Worm (Caenorhabditis elegans): ENCODE results near the gene srx-95.

The srx-95 gene

ce11 chrII:6721581-6721980 lies 33.0 kb downstream of the srx-95 start (continued):
- 0 out of 2 replicates have a peak, but pooled peaks have one; percentile 24 for TF ChIP-seq aptf-3 (GFP tag; IDR thresholded peaks at IDR 0.05)
- peak; percentile 19 for TF ChIP-seq repo-1 (tag; optimal IDR thresholded peaks at IDR 0.05)
- TF ChIP-seq attf-5 (GFP tag; optimal IDR thresholded peaks at IDR 0.05), result peak; percentile 21
- TF ChIP-seq D2030.7 (GFP tag; IDR thresholded peaks at IDR 0.05), result peak; percentile 41
- TF ChIP-seq hmg-1.2 (GFP tag; IDR thresholded peaks at IDR 0.05), result peak; percentile 67
- peak; percentile 22 for TF ChIP-seq T07F8.4 (tag; optimal IDR thresholded peaks at IDR 0.05)
- no peak for TF ChIP-seq F57C9.4 (tag; optimal IDR thresholded peaks at IDR 0.05)
- TF ChIP-seq gei-17 (GFP tag; optimal IDR thresholded peaks at IDR 0.05), result no peak
- TF ChIP-seq attf-3 (GFP tag; conservative IDR thresholded peaks at IDR 0.05), result 0 out of 2 replicates have a peak, but pooled peaks have one; percentile 30
- TF ChIP-seq lin-40 (tag; optimal IDR thresholded peaks at IDR 0.05), result no peak
- TF ChIP-seq F10E7.11 (tag; optimal IDR thresholded peaks at IDR 0.05), result no peak
- peak; percentile 75 for TF ChIP-seq F23B12.7 (tag; optimal IDR thresholded peaks at IDR 0.05; ENCODE audit: insufficient read depth)
- peak; percentile 65; the same call in 1 of the 2 replicates for TF ChIP-seq ztf-28 (GFP tag; IDR thresholded peaks at IDR 0.05)
- no peak for TF ChIP-seq C17E4.6 (GFP tag; IDR thresholded peaks at IDR 0.05)
- peak; percentile 38 for TF ChIP-seq ceh-79 (tag; optimal IDR thresholded peaks at IDR 0.05)
- no peak for TF ChIP-seq tlf-1 (GFP tag; optimal IDR thresholded peaks at IDR 0.05)
- TF ChIP-seq chd-7 (tag; optimal IDR thresholded peaks at IDR 0.05), result peak; percentile 39
- TF ChIP-seq lir-1 (GFP tag; conservative IDR thresholded peaks at IDR 0.05), result no peak
- no peak for TF ChIP-seq B0336.3 (GFP tag; IDR thresholded peaks at IDR 0.05)
- no peak for TF ChIP-seq B0019.2 (GFP tag; conservative IDR thresholded peaks at IDR 0.05)
- peak; percentile 41 for TF ChIP-seq ceh-27 (GFP tag; optimal IDR thresholded peaks at IDR 0.05)
- peak; percentile 4 for TF ChIP-seq nhr-27 (tag; optimal IDR thresholded peaks at IDR 0.05)
- peak; percentile 95 for TF ChIP-seq tbp1 (GFP tag; optimal IDR thresholded peaks at IDR 0.05)
- peak; percentile 0 for TF ChIP-seq K12H6.12 (tag; optimal IDR thresholded peaks at IDR 0.05)
- TF ChIP-seq K11D2.4 (GFP tag; IDR thresholded peaks at IDR 0.05), result 0 out of 2 replicates have a peak, but pooled peaks have one; percentile 33
- no peak for TF ChIP-seq ztf-22 (GFP tag; optimal IDR thresholded peaks at IDR 0.05)
- peak; percentile 44; the same call in 1 of the 2 replicates for TF ChIP-seq egrh-3 (GFP tag; IDR thresholded peaks at IDR 0.05)
- no peak for TF ChIP-seq madf-10 (tag; optimal IDR thresholded peaks at IDR 0.05)
- TF ChIP-seq him-1 (tag; optimal IDR thresholded peaks at IDR 0.05), result peak; percentile 88
- TF ChIP-seq ZK185.1 (tag; optimal IDR thresholded peaks at IDR 0.05; ENCODE audit: poor library complexity, severe bottlenecking), result peak; percentile 32
- TF ChIP-seq dpl-1 (GFP tag; optimal IDR thresholded peaks at IDR 0.05), result no peak
- peak; percentile 85 for TF ChIP-seq B0261.1 (tag; optimal IDR thresholded peaks at IDR 0.05)
- 0 out of 2 replicates have a peak, but pooled peaks have one; percentile 24 for TF ChIP-seq ceh-100 (GFP tag; IDR thresholded peaks at IDR 0.05)
- no peak for TF ChIP-seq rcor-1 (GFP tag; IDR thresholded peaks at IDR 0.05)
- no peak for TF ChIP-seq somi-1 (GFP tag; optimal IDR thresholded peaks at IDR 0.05)
- no peak; the same call in 1 of the 2 replicates for TF ChIP-seq dox-1 (GFP tag; IDR thresholded peaks at IDR 0.05)
- TF ChIP-seq rpc-1 (optimal IDR thresholded peaks at IDR 0.05), result peak; percentile 68
- peak; percentile 81 for TF ChIP-seq rpc-1 (tag; optimal IDR thresholded peaks at IDR 0.05)
- TF ChIP-seq mcd-1 (GFP tag; IDR thresholded peaks at IDR 0.05), result peak; percentile 51; the same call in 1 of the 2 replicates

- TF ChIP-seq F23B12.7 (tag; optimal IDR thresholded peaks at IDR 0.05; ENCODE audit: insufficient read depth) (no peak), egl-44 (GFP tag; IDR thresholded peaks at IDR 0.05) (no peak), mel-28 (tag; optimal IDR thresholded peaks at IDR 0.05; ENCODE audit: borderline replicate concordance) (no peak), akir-1 (GFP tag; optimal IDR thresholded peaks at IDR 0.05) (no peak), pha-4 (tag; optimal IDR thresholded peaks at IDR 0.05) (no peak), him-1 (tag; optimal IDR thresholded peaks at IDR 0.05) (no peak), ztf-6 (GFP tag; IDR thresholded peaks at IDR 0.05) (no peak), nhr-80 (tag; optimal IDR thresholded peaks at IDR 0.05) (no peak), Y67H2A.10 (GFP tag; conservative IDR thresholded peaks at IDR 0.05) (no peak)
Measured at ce11 chrII:6718221-6718620, 36.4 kb downstream of the srx-95 start, which contains the start of gene tsp-10. tsp-10 (plus strand) TSS chrII:6718586.
